Worm (Caenorhabditis elegans): ENCODE data around the gene K07E3.9.

ce11 chrX:8129543-8129942 is 21.5 kb downstream of the K07E3.9 start, which contains the start of gene frpr-1:
- TF ChIP-seq him-1 (tag; optimal IDR thresholded peaks at IDR 0.05) = no peak
- TF ChIP-seq W03F9.2 (tag; optimal IDR thresholded peaks at IDR 0.05) = no peak
- TF ChIP-seq dao-5 (tag; optimal IDR thresholded peaks at IDR 0.05) = no peak

Data from whole organism, L4/young adult.